Fruit fly (Drosophila melanogaster) whole organism, embryonic: Measurements from ENCODE around the gene CG15570.

ENCODE experiments used
- Atf-2 ChIP-seq: fragments of 200-800 bp; sonication (Bioruptor generic); optimal IDR thresholded peaks from 2 replicates; lab custom pipeline; 2016; ENCODE audit warnings: missing biosample characterization, missing genetic modification characterization
- CG1024 ChIP-seq: fragments of 200-800 bp; sonication (Bioruptor generic); IDR thresholded peaks from 2 replicates; pipeline ENCODE4 v1.3.6; 2022; ENCODE audit warnings: missing biosample characterization, missing genetic modification characterization
- CG3726 ChIP-seq: fragments of 200-800 bp; sonication (Bioruptor generic); IDR thresholded peaks from 3 replicates; pipeline ENCODE4, ENCODE4 v1.3.6; 2022; ENCODE audit warnings: missing biosample characterization, missing genetic modification characterization
- CG4424 ChIP-seq: fragments of 200-800 bp; sonication (Bioruptor generic); optimal IDR thresholded peaks from 3 replicates; lab custom pipeline; 2016; ENCODE audit warnings: missing biosample characterization, missing genetic modification characterization
- CG6689 ChIP-seq: fragments of 200-800 bp; sonication (Bioruptor generic); IDR thresholded peaks from 2 replicates; pipeline ENCODE4 v1.3.6; 2022; ENCODE audit warnings: missing biosample characterization, missing genetic modification characterization
- ato ChIP-seq: fragments of 200-800 bp; sonication (Bioruptor generic); IDR thresholded peaks from 2 replicates; pipeline ENCODE4 v1.3.6; 2022; ENCODE audit warnings: missing biosample characterization, missing genetic modification characterization; ENCODE audit not compliant: partially characterized antibody
- gsb-n ChIP-seq: fragments of 200-800 bp; sonication (Bioruptor generic); optimal IDR thresholded peaks from 3 replicates; lab custom pipeline; 2018; ENCODE audit warnings: missing biosample characterization, mild to moderate bottlenecking, missing genetic modification characterization
- h ChIP-seq: fragments of >200 bp; optimal IDR thresholded peaks from 2 replicates; lab custom pipeline; 2017
- lola ChIP-seq, 3 experiments: fragments of >200 bp in 2 of 3; fragments of 200-800 bp in 1 of 3; sonication (Bioruptor generic) in 1 of 3; optimal IDR thresholded peaks; 2 replicates each; lab custom pipeline; 2017 to 2019; ENCODE audit warnings: missing biosample characterization in 3 of 3, missing genetic modification characterization in 3 of 3, mild to moderate bottlenecking in 1 of 3, moderate library complexity in 1 of 3
- sens-2 ChIP-seq: fragments of 200-800 bp; sonication (Bioruptor generic); IDR thresholded peaks from 2 replicates; pipeline ENCODE4 v1.3.6; 2022; ENCODE audit warnings: missing biosample characterization, missing genetic modification characterization
- trem ChIP-seq: fragments of 200-800 bp; optimal IDR thresholded peaks from 3 replicates; lab custom pipeline; 2019; ENCODE audit warnings: missing biosample characterization, mild to moderate bottlenecking, missing genetic modification characterization, moderate library complexity
- tup ChIP-seq: fragments of 200-800 bp; sonication (Bioruptor generic); optimal IDR thresholded peaks from 2 replicates; lab custom pipeline; 2016; ENCODE audit warnings: missing biosample characterization, mild to moderate bottlenecking, missing genetic modification characterization, moderate library complexity
- zen2 ChIP-seq: fragments of 200-800 bp; sonication (Bioruptor generic); IDR thresholded peaks from 3 replicates; pipeline ENCODE4 v1.3.6; 2022; ENCODE audit warnings: missing biosample characterization, missing genetic modification characterization; ENCODE audit not compliant: partially characterized antibody

- TF ChIP-seq gsb-n (no peak), sens-2 (GFP tag; lab: Robert Waterston, UW) (no peak), h (lab: Kevin White, UChicago) (no peak), zen2 (GFP tag; lab: Robert Waterston, UW) (no peak), tup (GFP tag; lab: Kevin White, UChicago) (no peak), CG3726 (GFP tag; lab: Robert Waterston, UW) (no peak), trem (tag; lab: Kevin White, UChicago) (no peak), Atf-2 (no peak), CG1024 (no peak), lola (GFP tag; optimal IDR thresholded peaks at IDR 0.05; lab: Kevin White, UChicago) (no peak), ato (GFP tag; lab: Robert Waterston, UW) (no peak), CG6689 (no peak), CG4424 (GFP tag; lab: Kevin White, UChicago) (no peak)
These were observed 47.4 kb downstream of the CG15570 start for dm6 chrX:4265327-4265726.
